Worm (Caenorhabditis elegans): ENCODE results near the gene sec-16A.2.
"Not testable (repeated sequence)": the region's sequence is repeated elsewhere in the genome, so short reads cannot be mapped to it uniquely, and the experiment has no call there.

The sec-16A.2 gene

DNA sequence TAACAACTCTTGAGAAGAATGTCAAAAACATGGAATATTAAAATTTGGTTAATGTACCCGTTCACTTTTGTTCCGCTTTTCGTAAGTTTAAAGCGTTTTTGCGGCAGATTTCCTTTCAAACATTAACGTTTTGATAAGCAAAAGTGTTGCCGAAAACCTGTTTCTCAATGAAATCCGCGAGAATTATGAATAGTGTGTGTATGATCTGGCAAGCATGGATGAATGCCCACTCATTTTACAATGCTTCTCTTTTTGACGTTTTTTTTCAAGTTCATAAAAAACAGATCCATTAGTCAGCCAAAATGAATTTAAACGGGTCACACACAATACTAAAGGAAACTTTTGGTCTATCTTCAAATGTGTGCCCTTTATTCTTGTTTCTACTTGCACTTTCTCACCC lies 3.0 kb upstream of the sec-16A.2 start:
- TF ChIP-seq unc-62 (GFP tag; optimal IDR thresholded peaks at IDR 0.05): no peak

DNA sequence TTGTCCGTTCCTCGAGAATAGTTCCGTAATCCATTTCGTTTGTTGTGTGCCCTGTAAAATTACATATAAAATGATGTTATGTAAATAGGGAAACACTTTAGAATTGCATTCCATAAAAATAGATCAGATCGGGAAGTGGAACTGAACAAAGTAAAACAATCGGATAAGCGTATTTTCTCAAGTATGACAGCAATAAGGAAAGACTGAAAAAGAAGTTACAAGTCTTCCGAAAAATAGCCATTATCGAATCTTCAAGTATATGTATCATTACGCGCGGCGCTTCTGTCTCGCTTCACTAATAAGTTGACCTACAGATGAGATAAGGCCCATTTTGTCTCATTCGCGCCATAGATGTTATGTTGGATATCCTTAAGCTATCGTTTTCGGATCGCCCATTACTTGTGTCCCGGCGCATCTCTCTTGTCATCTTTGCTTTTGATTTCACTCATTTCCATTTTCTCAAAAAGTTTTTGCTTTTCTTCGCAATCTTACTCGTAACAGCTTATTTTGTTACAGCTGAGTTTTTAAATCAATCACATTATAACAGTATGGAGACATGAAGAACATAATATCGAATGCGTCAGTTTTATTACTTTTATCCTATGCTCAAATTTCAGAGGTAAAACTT lies 1.8 kb upstream of the sec-16A.2 start, which contains the start of the genes fis-2 and F13B9.2:
fis-2 (minus strand) TSS at position 51 of the 628 bp plus-strand sequence.
F13B9.2 (plus strand) TSS at position 515 of the 628 bp plus-strand sequence.
- no peak for TF ChIP-seq unc-62 (GFP tag; optimal IDR thresholded peaks at IDR 0.05)

ce11 chrX:8286164-8286563 lies 885 bp upstream of the sec-16A.2 start:
- no peak for TF ChIP-seq unc-62 (GFP tag; optimal IDR thresholded peaks at IDR 0.05)

DNA sequence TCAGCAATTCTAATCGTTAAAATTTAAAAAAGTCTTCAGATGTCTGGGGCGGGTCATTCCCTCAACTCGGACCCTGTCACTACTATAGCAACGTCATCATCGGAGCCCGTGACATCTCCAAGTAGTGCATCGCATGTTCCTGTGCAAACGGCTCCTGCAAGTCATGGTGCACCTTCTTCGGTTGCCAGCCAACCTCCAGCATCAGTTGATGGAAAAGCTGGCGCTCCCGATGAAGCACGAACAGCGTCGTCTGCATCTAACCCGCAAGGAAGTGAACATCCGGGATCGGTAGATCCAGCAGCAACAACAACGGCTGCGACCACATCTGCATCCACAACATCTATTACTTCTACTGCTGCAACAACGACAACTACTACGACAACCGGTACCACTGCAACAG lies 7.5 kb downstream of the sec-16A.2 start, which contains the start of gene R09F10.3:
R09F10.3 (plus strand) TSS at position 40 of the 400 bp plus-strand sequence.
- no peak for TF ChIP-seq unc-62 (GFP tag; optimal IDR thresholded peaks at IDR 0.05)

DNA sequence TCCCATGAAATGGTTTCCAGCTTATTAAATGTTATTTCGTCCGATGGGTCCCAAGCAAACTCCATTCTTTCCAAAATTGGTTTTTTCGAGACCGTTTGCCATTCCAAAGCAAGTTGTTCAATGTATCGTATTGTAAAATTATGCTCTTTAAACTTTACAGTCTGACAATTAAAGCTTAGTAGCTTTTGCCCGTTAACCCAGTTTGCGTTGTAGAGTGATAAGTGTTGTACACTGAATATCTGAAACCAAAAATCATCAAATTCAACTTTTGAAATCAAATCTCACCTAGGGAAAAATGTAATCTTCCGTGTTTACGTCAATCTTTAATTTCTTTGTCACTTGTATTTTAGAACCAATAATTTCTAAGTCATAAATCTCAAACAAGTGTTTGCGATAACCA lies 10.3 kb downstream of the sec-16A.2 start:
- TF ChIP-seq unc-62 (GFP tag; optimal IDR thresholded peaks at IDR 0.05): no peak

ce11 chrX:8299554-8299953 lies 12.5 kb downstream of the sec-16A.2 start, which contains the start of gene ced-13:
Gene ced-13, minus strand, starts transcription at chrX:8299654.
- no peak for TF ChIP-seq unc-62 (GFP tag; optimal IDR thresholded peaks at IDR 0.05)

DNA sequence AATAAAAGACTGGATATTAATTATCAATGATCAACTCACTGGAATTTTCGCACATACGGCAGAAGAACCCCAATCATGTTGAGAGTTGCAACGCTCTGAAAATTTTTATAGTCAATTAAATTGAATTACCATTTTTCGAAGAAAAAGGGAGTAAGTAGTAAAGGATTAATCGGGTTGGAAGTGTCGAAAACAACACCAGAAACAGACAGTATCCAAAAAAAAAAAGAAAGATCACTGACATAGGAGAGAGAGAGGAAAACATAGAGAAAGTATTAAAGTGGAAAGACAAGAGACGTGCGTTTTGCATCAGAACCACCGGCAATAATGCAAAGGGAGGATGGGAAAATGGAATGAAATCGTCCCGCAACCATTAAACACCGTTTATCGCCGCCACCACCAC lies 15.2 kb downstream of the sec-16A.2 start, which contains the start of gene inx-5:
inx-5 (minus strand) TSS at position 101 of the 400 bp plus-strand sequence.
- no peak for TF ChIP-seq unc-62 (GFP tag; optimal IDR thresholded peaks at IDR 0.05)

DNA sequence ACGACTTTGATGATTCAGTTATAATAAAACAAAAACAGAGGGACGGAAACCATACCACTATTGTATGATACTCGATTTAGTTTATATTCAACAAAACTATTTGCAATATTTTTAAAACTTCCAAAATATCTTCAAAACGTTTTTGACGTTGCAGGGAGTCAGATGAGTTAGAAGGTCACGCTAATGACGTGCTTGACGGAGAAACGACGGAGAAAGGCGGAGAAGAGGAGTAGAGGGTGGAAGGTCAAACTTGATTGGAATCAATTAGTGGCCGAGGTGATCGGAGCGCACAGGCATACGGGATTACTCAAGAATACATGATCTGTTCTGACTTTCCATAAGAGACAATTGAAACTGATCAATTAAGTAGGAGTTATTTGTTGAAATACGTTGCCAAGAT lies 15.8 kb downstream of the sec-16A.2 start:
- no peak for TF ChIP-seq unc-62 (GFP tag; optimal IDR thresholded peaks at IDR 0.05)

DNA sequence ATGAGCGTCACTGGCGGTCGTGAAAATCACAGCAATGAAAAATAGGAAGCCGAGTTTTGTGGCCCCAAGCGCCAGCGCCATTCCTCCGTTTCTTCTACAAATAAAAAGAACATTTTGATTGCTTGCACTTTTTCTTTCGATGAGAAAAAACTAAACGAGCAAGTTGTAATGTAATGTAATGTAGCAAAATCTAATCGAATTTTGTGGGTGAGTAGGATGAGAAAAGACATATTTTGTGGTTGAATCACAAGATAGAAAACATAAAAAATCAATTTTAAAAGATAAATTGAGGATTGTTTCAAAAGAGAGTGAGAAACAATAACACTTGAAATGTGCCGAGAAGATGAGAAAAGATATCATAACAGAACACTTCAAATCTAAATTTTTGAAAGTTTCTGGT lies 20.6 kb downstream of the sec-16A.2 start, which contains the start of gene R09F10.5:
R09F10.5 (minus strand) TSS at position 101 of the 400 bp plus-strand sequence.
- no peak for TF ChIP-seq unc-62 (GFP tag; optimal IDR thresholded peaks at IDR 0.05)

DNA sequence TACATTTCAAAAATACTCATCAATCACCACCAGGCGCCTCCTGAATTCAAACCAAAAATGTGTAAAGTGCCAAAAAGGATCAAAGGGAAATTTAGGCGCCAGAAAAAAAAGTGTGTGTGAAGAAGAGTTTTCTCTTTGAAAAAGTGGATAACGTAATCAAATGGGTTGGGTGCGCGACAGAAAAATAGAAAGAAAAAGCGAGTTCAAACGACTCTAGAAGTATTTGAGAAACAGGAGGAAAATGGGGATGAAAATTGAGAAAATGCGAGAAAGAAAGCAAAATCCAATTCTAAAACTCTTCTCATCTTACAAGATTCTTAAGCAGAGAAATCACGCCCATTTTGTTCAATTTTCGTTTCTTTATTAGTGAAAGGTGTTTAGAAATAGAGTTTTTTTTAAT lies 21.4 kb downstream of the sec-16A.2 start:
- no peak for TF ChIP-seq unc-62 (GFP tag; optimal IDR thresholded peaks at IDR 0.05)

ce11 chrX:8310747-8311146 lies 23.7 kb downstream of the sec-16A.2 start:
- TF ChIP-seq unc-62 (GFP tag; optimal IDR thresholded peaks at IDR 0.05): no peak

DNA sequence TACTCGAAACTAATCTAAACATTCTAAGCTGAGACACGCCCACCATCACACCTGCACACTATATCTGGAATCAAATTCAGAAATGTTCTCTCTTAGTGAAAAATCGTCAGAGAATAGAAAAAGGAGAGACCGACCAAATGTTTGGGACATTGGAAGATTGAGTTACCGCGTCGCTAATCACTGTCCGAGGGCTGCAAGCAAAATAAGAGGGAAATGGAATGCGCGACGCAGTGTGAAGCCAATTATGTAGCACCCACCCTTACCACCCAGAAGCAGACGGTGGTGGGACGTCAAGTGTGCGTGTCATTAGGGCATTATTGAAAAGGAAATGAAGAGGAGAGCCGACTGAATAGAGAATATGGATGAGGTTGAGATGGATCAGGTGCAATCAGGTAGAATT lies 24.5 kb downstream of the sec-16A.2 start:
- TF ChIP-seq unc-62 (GFP tag; optimal IDR thresholded peaks at IDR 0.05): no peak

DNA sequence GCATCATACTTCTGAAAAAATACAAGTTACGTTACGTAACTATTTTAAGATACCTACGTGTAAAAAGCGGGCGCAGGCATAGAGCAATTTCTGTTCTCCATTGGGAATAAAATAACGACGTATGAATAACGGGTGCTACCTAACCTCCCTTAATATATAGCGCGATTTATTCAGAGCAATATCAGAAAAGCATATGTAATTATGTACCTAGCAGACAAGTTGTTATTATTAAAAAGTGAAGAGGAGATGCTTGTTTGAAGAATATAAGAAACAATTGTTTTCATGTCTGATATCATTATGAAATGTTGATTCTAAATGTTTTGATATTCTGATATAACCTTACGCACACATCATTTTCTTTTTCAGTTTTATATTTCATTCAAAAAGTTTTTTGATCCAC lies 31.9 kb downstream of the sec-16A.2 start, which contains the start of gene srh-11:
srh-11 (minus strand) TSS at position 101 of the 400 bp plus-strand sequence.
- no peak for TF ChIP-seq unc-62 (GFP tag; optimal IDR thresholded peaks at IDR 0.05)

ce11 chrX:8320889-8321288 lies 33.8 kb downstream of the sec-16A.2 start, which contains the start of gene pqn-57:
Gene pqn-57, minus strand, starts transcription at chrX:8320989.
- TF ChIP-seq unc-62 (GFP tag; optimal IDR thresholded peaks at IDR 0.05): no peak

DNA sequence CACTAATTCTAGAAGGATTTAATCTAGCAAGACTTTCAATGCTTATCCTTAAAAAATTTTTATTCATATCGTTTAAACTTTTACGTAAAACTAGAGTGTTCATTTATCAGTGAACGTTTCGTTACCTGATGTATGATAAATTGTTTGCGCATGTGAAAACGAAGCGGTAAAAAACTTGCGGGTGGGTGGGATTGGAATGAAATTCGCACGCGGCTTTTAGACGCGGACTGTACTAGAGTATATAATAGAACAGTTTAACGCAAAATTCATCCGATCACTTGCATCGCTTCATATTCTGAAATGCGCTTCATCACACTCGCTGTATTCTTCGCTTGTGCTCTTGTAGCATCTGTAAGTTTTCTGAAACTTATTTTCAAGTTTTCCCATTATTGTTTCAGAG lies 34.8 kb downstream of the sec-16A.2 start, which contains the start of gene abu-9:
abu-9 (plus strand) TSS at position 301 of the 400 bp plus-strand sequence.
- not testable (repeated sequence) for TF ChIP-seq unc-62 (GFP tag; optimal IDR thresholded peaks at IDR 0.05)

DNA sequence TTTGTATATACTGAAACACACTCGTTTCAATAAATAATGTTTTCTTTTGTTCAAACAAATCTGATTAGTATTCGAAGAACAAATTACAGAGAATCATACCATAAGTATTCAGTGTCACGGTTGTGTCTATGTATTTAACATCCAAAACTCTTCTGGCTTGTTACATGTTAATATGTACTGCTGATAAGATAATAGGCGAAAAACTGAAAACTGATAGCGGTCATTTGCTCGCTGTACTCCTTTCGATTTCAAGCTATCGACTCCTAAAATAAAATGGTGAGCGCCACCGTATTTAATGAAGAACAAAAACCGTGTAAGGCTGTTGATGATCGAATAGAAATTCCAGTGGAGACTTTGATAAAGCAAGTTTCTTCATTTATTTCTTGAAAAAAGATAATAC lies 36.3 kb downstream of the sec-16A.2 start, which contains the start of gene R09F10.1:
R09F10.1 (plus strand) TSS at position 222 of the 400 bp plus-strand sequence.
- no peak for TF ChIP-seq unc-62 (GFP tag; optimal IDR thresholded peaks at IDR 0.05)

ce11 chrX:8326394-8326793 lies 39.3 kb downstream of the sec-16A.2 start, which contains the start of gene R09F10.8:
Gene R09F10.8, minus strand, starts transcription at chrX:8326451.
- no peak for TF ChIP-seq unc-62 (GFP tag; optimal IDR thresholded peaks at IDR 0.05)

Data from whole organism, dauer.